Worm (Caenorhabditis elegans): Measurements from ENCODE around the gene best-14.

DNA sequence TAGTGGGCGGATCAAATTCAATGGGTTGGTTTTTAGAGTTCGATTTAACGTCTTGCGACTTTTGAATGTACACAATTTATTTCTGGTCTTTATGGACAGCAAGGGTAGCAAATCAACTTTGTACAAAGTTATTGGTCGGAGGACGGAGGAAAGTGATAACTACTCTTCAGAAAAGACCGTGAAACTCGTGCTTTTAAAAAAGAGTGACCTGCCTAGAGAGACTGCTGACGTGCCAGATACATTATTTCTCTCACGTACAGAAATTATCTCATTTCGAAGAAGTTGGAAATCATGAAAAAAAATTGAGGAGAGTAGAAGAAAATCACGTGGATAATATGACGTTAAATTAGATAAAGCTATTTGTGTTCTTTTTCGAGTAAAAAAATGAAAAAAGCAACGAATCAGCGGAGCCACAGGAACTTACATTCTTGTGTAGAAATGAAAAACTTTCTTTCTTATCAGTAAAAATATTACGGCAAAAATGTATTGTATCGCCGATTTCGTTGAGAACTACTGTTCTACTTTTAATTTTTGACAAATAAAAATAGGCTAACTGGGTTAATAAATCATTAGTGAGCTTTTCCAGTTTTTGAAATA, 21.6 kb upstream of the best-14 start, which contains the start of gene ppm-1.A:
- TF ChIP-seq him-1 (tag; optimal IDR thresholded peaks at IDR 0.05) = no peak
- no peak for TF ChIP-seq W03F9.2 (tag; optimal IDR thresholded peaks at IDR 0.05)
- no peak for TF ChIP-seq dao-5 (tag; optimal IDR thresholded peaks at IDR 0.05)

All from whole organism, L4/young adult.